Fruit fly (Drosophila melanogaster): Measurements from ENCODE around the gene HisRS.

The HisRS gene

DNA sequence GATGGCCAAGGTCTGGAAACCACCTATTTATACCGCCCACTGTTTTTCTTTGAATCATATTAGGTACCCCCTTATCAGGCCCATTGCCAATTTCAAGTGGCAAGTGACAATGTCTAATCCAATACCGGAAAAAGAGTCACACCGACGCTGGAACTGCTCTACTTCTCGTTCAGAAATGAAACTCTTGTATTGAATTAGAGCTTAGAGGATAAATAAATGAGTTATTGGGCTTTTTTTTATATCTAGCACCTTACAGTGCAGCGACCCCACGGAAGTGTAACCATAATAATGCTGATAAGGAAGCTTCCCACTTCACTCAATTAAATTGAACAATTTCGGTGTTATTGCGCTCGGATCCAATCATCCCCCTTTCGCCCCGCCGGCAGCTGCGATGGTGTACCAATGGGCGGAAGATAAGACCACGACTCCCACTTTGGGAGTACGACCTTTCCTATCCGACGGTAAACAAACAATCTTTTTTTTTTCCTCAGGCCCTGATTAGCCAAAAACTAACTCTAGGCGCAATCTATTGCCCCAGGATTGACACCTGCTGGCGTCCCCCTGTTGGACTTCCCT lies 21.0 kb upstream of the HisRS start, which contains the start of gene CG15043 (continued):
- TF ChIP-seq abd-A (tag; optimal IDR thresholded peaks at IDR 0.05): no peak
- no peak for TF ChIP-seq CG13123 (GFP tag; optimal IDR thresholded peaks at IDR 0.05)
- TF ChIP-seq HmgZ (tag; optimal IDR thresholded peaks at IDR 0.05): no peak
- TF ChIP-seq gsb (GFP tag; IDR thresholded peaks at IDR 0.05): peak; percentile 53
- no peak for TF ChIP-seq ssp (GFP tag; IDR thresholded peaks at IDR 0.05)
- peak; percentile 61 for TF ChIP-seq CG12769 (tag; optimal IDR thresholded peaks at IDR 0.05)
- 0 out of 2 replicates have a peak, but pooled peaks have one; percentile 31 for TF ChIP-seq CG31224 (GFP tag; IDR thresholded peaks at IDR 0.05)
- peak; percentile 49; the same call in 1 of the 2 replicates for TF ChIP-seq E2f1 (GFP tag; IDR thresholded peaks at IDR 0.05)
- TF ChIP-seq ttk (GFP tag; IDR thresholded peaks at IDR 0.05): 0 out of 2 replicates have a peak, but pooled peaks have one; percentile 34
- TF ChIP-seq Hr39 (optimal IDR thresholded peaks at IDR 0.05): no peak
- no peak for TF ChIP-seq vnd (GFP tag; IDR thresholded peaks at IDR 0.05; ENCODE audit: partially characterized antibody)
- 0 out of 2 replicates have a peak, but pooled peaks have one; percentile 12 for TF ChIP-seq sisA (GFP tag; IDR thresholded peaks at IDR 0.05)
- TF ChIP-seq Rfx (GFP tag; IDR thresholded peaks at IDR 0.05): peak; percentile 81
- TF ChIP-seq fd96Cb (tag; optimal IDR thresholded peaks at IDR 0.05): peak; percentile 7
- peak; percentile 34 for TF ChIP-seq CG13624 (GFP tag; optimal IDR thresholded peaks at IDR 0.05)
- no peak for TF ChIP-seq salm (tag; optimal IDR thresholded peaks at IDR 0.05)
- TF ChIP-seq CG6175 (GFP tag; IDR thresholded peaks at IDR 0.05): 0 out of 3 replicates have a peak, but pooled peaks have one; percentile 49
- TF ChIP-seq CG18476 (GFP tag; optimal IDR thresholded peaks at IDR 0.05): peak; percentile 13
- no peak for TF ChIP-seq CG1024 (GFP tag; IDR thresholded peaks at IDR 0.05)
- TF ChIP-seq Hsf (GFP tag; optimal IDR thresholded peaks at IDR 0.05): peak; percentile 19
- TF ChIP-seq CG11504 (tag; optimal IDR thresholded peaks at IDR 0.05): peak; percentile 48
- TF ChIP-seq NFAT (GFP tag; IDR thresholded peaks at IDR 0.05): peak; percentile 36; the same call in 1 of the 2 replicates
- peak; percentile 6 for TF ChIP-seq nmo (GFP tag; optimal IDR thresholded peaks at IDR 0.05)
- TF ChIP-seq cwo (GFP tag; optimal IDR thresholded peaks at IDR 0.05): peak; percentile 44
- no peak for TF ChIP-seq so (GFP tag; IDR thresholded peaks at IDR 0.05)
- peak; percentile 52 for TF ChIP-seq caup (GFP tag; optimal IDR thresholded peaks at IDR 0.05; ENCODE audit: severe bottlenecking)
- no peak for TF ChIP-seq CG9609 (GFP tag; optimal IDR thresholded peaks at IDR 0.05)
- no peak for TF ChIP-seq wek (GFP tag; optimal IDR thresholded peaks at IDR 0.05)
- TF ChIP-seq Optix (GFP tag; IDR thresholded peaks at IDR 0.05): no peak
- peak; percentile 55; the same call in 1 of the 3 replicates for TF ChIP-seq ase (GFP tag; IDR thresholded peaks at IDR 0.05)
- TF ChIP-seq D19B (GFP tag; optimal IDR thresholded peaks at IDR 0.05): peak; percentile 54
- TF ChIP-seq mam (GFP tag; optimal IDR thresholded peaks at IDR 0.05): peak; percentile 49
- peak; percentile 61; the same call in 1 of the 3 replicates for TF ChIP-seq CG11695 (GFP tag; IDR thresholded peaks at IDR 0.05)
- TF ChIP-seq CG2120 (GFP tag; optimal IDR thresholded peaks at IDR 0.05): peak; percentile 73
- TF ChIP-seq grn (GFP tag; optimal IDR thresholded peaks at IDR 0.05): peak; percentile 14
- peak; percentile 72 for TF ChIP-seq Ptx1 (GFP tag; IDR thresholded peaks at IDR 0.05)
- no peak for TF ChIP-seq CG31365 (tag; optimal IDR thresholded peaks at IDR 0.05)
- peak; percentile 78 for TF ChIP-seq Dbx (GFP tag; IDR thresholded peaks at IDR 0.05)
- no peak for TF ChIP-seq oc (tag; optimal IDR thresholded peaks at IDR 0.05)
- TF ChIP-seq gro (GFP tag; optimal IDR thresholded peaks at IDR 0.05): peak; percentile 24
- TF ChIP-seq Ssrp (tag; optimal IDR thresholded peaks at IDR 0.05): no peak
- TF ChIP-seq HLH3B (GFP tag; IDR thresholded peaks at IDR 0.05): 0 out of 2 replicates have a peak, but pooled peaks have one; percentile 32
- TF ChIP-seq Bteb2 (GFP tag; optimal IDR thresholded peaks at IDR 0.05): no peak
- no peak for TF ChIP-seq CG12236 (GFP tag; optimal IDR thresholded peaks at IDR 0.05)
- no peak for TF ChIP-seq pnt (GFP tag; optimal IDR thresholded peaks at IDR 0.05)
- peak; percentile 25 to 29 for TF ChIP-seq Pdp1 (GFP tag; optimal IDR thresholded peaks at IDR 0.05)
- TF ChIP-seq CrebB (tag; optimal IDR thresholded peaks at IDR 0.05): no peak
- TF ChIP-seq Ets97D (GFP tag; optimal IDR thresholded peaks at IDR 0.05): no peak
- TF ChIP-seq CG32532 (GFP tag; IDR thresholded peaks at IDR 0.05): peak; percentile 67
- TF ChIP-seq CG15514 (GFP tag; optimal IDR thresholded peaks at IDR 0.05): peak; percentile 37
